Worm (Caenorhabditis elegans): ENCODE results near the gene C46A5.4.

The C46A5.4 gene

ce11 chrIV:7783801-7784411 is 26.8 kb upstream of the C46A5.4 start, which contains the start of gene tag-321:
tag-321 (minus strand) TSS chrIV:7783851.
- no peak for TF ChIP-seq F16B12.6 (tag; optimal IDR thresholded peaks at IDR 0.05)
- no peak for TF ChIP-seq lin-39 (tag; optimal IDR thresholded peaks at IDR 0.05)
- TF ChIP-seq C16A3.4 (tag; optimal IDR thresholded peaks at IDR 0.05), result no peak
- TF ChIP-seq tlp-1 (tag; optimal IDR thresholded peaks at IDR 0.05), result no peak
- no peak for TF ChIP-seq nhr-20 (tag; optimal IDR thresholded peaks at IDR 0.05)
- no peak for TF ChIP-seq ceh-8 (GFP tag; optimal IDR thresholded peaks at IDR 0.05)
- no peak for TF ChIP-seq skn-1 (tag; optimal IDR thresholded peaks at IDR 0.05)
- TF ChIP-seq fkh-4 (tag; optimal IDR thresholded peaks at IDR 0.05; ENCODE audit: borderline replicate concordance), result no peak
- TF ChIP-seq nhr-11 (tag; optimal IDR thresholded peaks at IDR 0.05), result no peak
- TF ChIP-seq lin-13 (GFP tag; optimal IDR thresholded peaks at IDR 0.05), result no peak
- no peak for TF ChIP-seq unc-130 (tag; optimal IDR thresholded peaks at IDR 0.05)
- TF ChIP-seq pax-3 (tag; optimal IDR thresholded peaks at IDR 0.05), result no peak
- TF ChIP-seq mep-1 (tag; optimal IDR thresholded peaks at IDR 0.05), result no peak
- no peak for TF ChIP-seq lin-14 (GFP tag; optimal IDR thresholded peaks at IDR 0.05)
- no peak for TF ChIP-seq mab-9 (GFP tag; IDR thresholded peaks at IDR 0.05)
- TF ChIP-seq fos-1 (tag; optimal IDR thresholded peaks at IDR 0.05), result no peak
- TF ChIP-seq snpc-4 (tag; optimal IDR thresholded peaks at IDR 0.05), result no peak
- no peak for TF ChIP-seq irx-1 (tag; optimal IDR thresholded peaks at IDR 0.05)
- no peak for TF ChIP-seq nhr-47 (tag; optimal IDR thresholded peaks at IDR 0.05)
- TF ChIP-seq dsc-1 (tag; optimal IDR thresholded peaks at IDR 0.05), result no peak

- peak; percentile 3 for TF ChIP-seq lin-13 (GFP tag; optimal IDR thresholded peaks at IDR 0.05)
- peak in 1 of 2 experiments; percentile 12 for TF ChIP-seq lin-35 (GFP tag; optimal IDR thresholded peaks at IDR 0.05)
- no peak for TF ChIP-seq nhr-20 (tag; optimal IDR thresholded peaks at IDR 0.05)
Measured at ce11 chrIV:7782292-7782691, 25.1 kb upstream of the C46A5.4 start, which contains the start of gene sec-10. sec-10 (minus strand) TSS chrIV:7782499.

ce11 chrIV:7778865-7779264 is 21.7 kb upstream of the C46A5.4 start, which contains the start of gene rpap-3:
rpap-3 (minus strand) TSS chrIV:7778965.
- no peak for TF ChIP-seq skn-1 (tag; optimal IDR thresholded peaks at IDR 0.05)
- no peak for TF ChIP-seq elt-3 (tag; optimal IDR thresholded peaks at IDR 0.05)
- TF ChIP-seq nhr-28 (tag; optimal IDR thresholded peaks at IDR 0.05), result no peak
- no peak for TF ChIP-seq hpl-2 (GFP tag; optimal IDR thresholded peaks at IDR 0.05)
- TF ChIP-seq pqm-1 (tag; optimal IDR thresholded peaks at IDR 0.05), result no peak
- TF ChIP-seq rnt-1 (tag; optimal IDR thresholded peaks at IDR 0.05), result no peak
- no peak for TF ChIP-seq dsc-1 (tag; optimal IDR thresholded peaks at IDR 0.05)
- no peak for TF ChIP-seq elt-2 (tag; optimal IDR thresholded peaks at IDR 0.05)
- no peak for TF ChIP-seq nhr-19 (GFP tag; conservative IDR thresholded peaks at IDR 0.05)
- no peak for TF ChIP-seq isw-1 (GFP tag; IDR thresholded peaks at IDR 0.05)
- no peak for TF ChIP-seq nhr-76 (tag; optimal IDR thresholded peaks at IDR 0.05)
- no peak for TF ChIP-seq nhr-77 (tag; optimal IDR thresholded peaks at IDR 0.05)
- TF ChIP-seq grh-1 (GFP tag; IDR thresholded peaks at IDR 0.05), result no peak
- no peak for TF ChIP-seq unc-130 (tag; optimal IDR thresholded peaks at IDR 0.05)
- no peak for TF ChIP-seq ztf-4 (tag; optimal IDR thresholded peaks at IDR 0.05)
- TF ChIP-seq C34B4.2 (tag; optimal IDR thresholded peaks at IDR 0.05), result no peak
- TF ChIP-seq tlp-1 (tag; optimal IDR thresholded peaks at IDR 0.05), result no peak
- TF ChIP-seq lin-14 (GFP tag; optimal IDR thresholded peaks at IDR 0.05), result no peak
- no peak for TF ChIP-seq fkh-8 (tag; optimal IDR thresholded peaks at IDR 0.05)
- no peak for TF ChIP-seq snpc-4 (tag; optimal IDR thresholded peaks at IDR 0.05)

ce11 chrIV:7775725-7776124 is 18.6 kb upstream of the C46A5.4 start, which contains the start of gene swd-2.1:
swd-2.1 (plus strand) TSS chrIV:7776025.
- TF ChIP-seq dsc-1 (tag; optimal IDR thresholded peaks at IDR 0.05) (no peak), sox-4 (tag; optimal IDR thresholded peaks at IDR 0.05) (no peak), snu-23 (GFP tag; optimal IDR thresholded peaks at IDR 0.05) (no peak), mdl-1 (tag; optimal IDR thresholded peaks at IDR 0.05) (no peak), aly-2 (tag; optimal IDR thresholded peaks at IDR 0.05) (no peak), ceh-63 (GFP tag; optimal IDR thresholded peaks at IDR 0.05) (no peak), sup-37 (GFP tag; optimal IDR thresholded peaks at IDR 0.05) (no peak), nhr-20 (tag; optimal IDR thresholded peaks at IDR 0.05) (no peak), fkh-4 (tag; optimal IDR thresholded peaks at IDR 0.05; ENCODE audit: borderline replicate concordance) (no peak), ceh-82 (tag; optimal IDR thresholded peaks at IDR 0.05) (no peak), C34B4.2 (tag; optimal IDR thresholded peaks at IDR 0.05) (no peak), alr-1 (tag; optimal IDR thresholded peaks at IDR 0.05; ENCODE audit: borderline replicate concordance) (no peak)
